Fruit fly (Drosophila melanogaster): ENCODE data around the gene ey.
A peak's percentile ranks its signal among the peaks of the same experiment; 100 is the strongest.

Gene ey

dm6 chr4:663055-663670 lies 34.3 kb upstream of the ey start, which contains the start of the genes CG46466 and Slip1 (continued):
- TF ChIP-seq CG11247 (GFP tag; IDR thresholded peaks at IDR 0.05) (no peak), peb (GFP tag; IDR thresholded peaks at IDR 0.05) (no peak), MTF-1 (GFP tag; optimal IDR thresholded peaks at IDR 0.05; ENCODE audit: borderline replicate concordance) (no peak), bab2 (GFP tag; optimal IDR thresholded peaks at IDR 0.05) (no peak), Awh (GFP tag; IDR thresholded peaks at IDR 0.05) (no peak), Dek (tag; optimal IDR thresholded peaks at IDR 0.05) (no peak), CG15514 (GFP tag; optimal IDR thresholded peaks at IDR 0.05) (no peak), bbx (GFP tag; IDR thresholded peaks at IDR 0.05; ENCODE audit: partially characterized antibody) (no peak), h (optimal IDR thresholded peaks at IDR 0.05) (no peak), Fer2 (tag; optimal IDR thresholded peaks at IDR 0.05) (no peak), Spps (tag; optimal IDR thresholded peaks at IDR 0.05) (no peak), ac (GFP tag; optimal IDR thresholded peaks at IDR 0.05) (no peak), tgo (GFP tag; IDR thresholded peaks at IDR 0.05) (no peak), Camta (GFP tag; optimal IDR thresholded peaks at IDR 0.05) (no peak), stc (GFP tag; IDR thresholded peaks at IDR 0.05) (no peak), pan (optimal IDR thresholded peaks at IDR 0.05) (no peak), pan (GFP tag; optimal IDR thresholded peaks at IDR 0.05 in 1 of 2, IDR thresholded peaks at IDR 0.05 in 1 of 2) (no peak), Elba2 (GFP tag; optimal IDR thresholded peaks at IDR 0.05) (no peak), Dp (GFP tag; optimal IDR thresholded peaks at IDR 0.05) (no peak), Atf-2 (GFP tag; optimal IDR thresholded peaks at IDR 0.05) (no peak), ken (GFP tag; IDR thresholded peaks at IDR 0.05) (no peak), disco-r (GFP tag; optimal IDR thresholded peaks at IDR 0.05) (no peak), Sox100B (GFP tag; optimal IDR thresholded peaks at IDR 0.05) (peak; percentile 13), gcm2 (GFP tag; optimal IDR thresholded peaks at IDR 0.05) (no peak), ato (GFP tag; IDR thresholded peaks at IDR 0.05; ENCODE audit: partially characterized antibody) (no peak), otp (GFP tag; IDR thresholded peaks at IDR 0.05) (no peak), CG31365 (tag; optimal IDR thresholded peaks at IDR 0.05) (no peak), CG32772 (GFP tag; IDR thresholded peaks at IDR 0.05) (no peak), CG7372 (GFP tag; IDR thresholded peaks at IDR 0.05) (no peak), CG12942 (GFP tag; optimal IDR thresholded peaks at IDR 0.05) (peak; percentile 6), CG17912 (GFP tag; optimal IDR thresholded peaks at IDR 0.05) (no peak), dmrt99B (tag; optimal IDR thresholded peaks at IDR 0.05) (no peak), B-H2 (GFP tag; optimal IDR thresholded peaks at IDR 0.05) (no peak), CG11504 (tag; optimal IDR thresholded peaks at IDR 0.05) (no peak), CrebB (tag; optimal IDR thresholded peaks at IDR 0.05) (no peak), HLH54F (GFP tag; optimal IDR thresholded peaks at IDR 0.05) (peak; percentile 8), pb (GFP tag; optimal IDR thresholded peaks at IDR 0.05) (no peak), wek (GFP tag; optimal IDR thresholded peaks at IDR 0.05) (no peak), pros (GFP tag; optimal IDR thresholded peaks at IDR 0.05) (no peak), so (GFP tag; IDR thresholded peaks at IDR 0.05) (no peak), bsh (GFP tag; optimal IDR thresholded peaks at IDR 0.05) (peak in 1 of 2 experiments; percentile 11), Sry-β (GFP tag; optimal IDR thresholded peaks at IDR 0.05) (peak; percentile 18), CG10267 (tag; optimal IDR thresholded peaks at IDR 0.05) (peak; percentile 25), pho (GFP tag; optimal IDR thresholded peaks at IDR 0.05) (no peak), C15 (GFP tag; IDR thresholded peaks at IDR 0.05) (no peak), CG9609 (GFP tag; optimal IDR thresholded peaks at IDR 0.05) (no peak), nau (GFP tag; optimal IDR thresholded peaks at IDR 0.05) (no peak), br (optimal IDR thresholded peaks at IDR 0.05) (no peak), CG8089 (GFP tag; optimal IDR thresholded peaks at IDR 0.05) (no peak), CG9437 (GFP tag; optimal IDR thresholded peaks at IDR 0.05) (peak; percentile 93), E2f2 (GFP tag; IDR thresholded peaks at IDR 0.05) (no peak), CG10959 (GFP tag; IDR thresholded peaks at IDR 0.05) (no peak)
